Fruit fly (Drosophila melanogaster) whole organism, embryonic: Measurements from ENCODE around the gene CG43750.

Experiments used
- Atf3 ChIP-seq: fragments of 200-800 bp; sonication (Bioruptor generic); optimal IDR thresholded peaks from 3 replicates; lab custom pipeline; 2016; ENCODE audit warnings: missing biosample characterization, missing genetic modification characterization
- B-H1 ChIP-seq: fragments of 200-800 bp; sonication (Bioruptor generic); IDR thresholded peaks from 3 replicates; pipeline ENCODE4 v1.3.6; 2022; ENCODE audit warnings: missing biosample characterization, missing genetic modification characterization
- BtbVII ChIP-seq: fragments of 200-800 bp; sonication (Bioruptor generic); optimal IDR thresholded peaks from 3 replicates; lab custom pipeline; 2017; ENCODE audit warnings: missing biosample characterization, mild to moderate bottlenecking, missing genetic modification characterization
- CG11723 ChIP-seq: fragments of 200-800 bp; sonication (Bioruptor generic); optimal IDR thresholded peaks from 2 replicates; lab custom pipeline; 2017; ENCODE audit warnings: missing biosample characterization, mild to moderate bottlenecking, missing genetic modification characterization
- CG12104 ChIP-seq: fragments of 200-800 bp; sonication (Bioruptor generic); optimal IDR thresholded peaks from 3 replicates; lab custom pipeline; 2016; ENCODE audit warnings: missing biosample characterization, missing genetic modification characterization
- CG12299 ChIP-seq: fragments of 200-800 bp; sonication (Bioruptor generic); optimal IDR thresholded peaks from 2 replicates; lab custom pipeline; 2018; ENCODE audit warnings: missing biosample characterization, mild to moderate bottlenecking, missing genetic modification characterization
- CG13296 ChIP-seq: fragments of 200-800 bp; sonication (Bioruptor generic); optimal IDR thresholded peaks from 3 replicates; lab custom pipeline; 2018; ENCODE audit warnings: missing biosample characterization, mild to moderate bottlenecking, missing genetic modification characterization
- CG13624 ChIP-seq: fragments of 200-800 bp; sonication (Bioruptor generic); optimal IDR thresholded peaks from 2 replicates; lab custom pipeline; 2016; ENCODE audit warnings: missing biosample characterization, missing genetic modification characterization
- CG1603 ChIP-seq: fragments of 200-800 bp; sonication (Bioruptor generic); optimal IDR thresholded peaks from 2 replicates; lab custom pipeline; 2019; ENCODE audit warnings: missing biosample characterization, mild to moderate bottlenecking, missing genetic modification characterization, moderate library complexity
- CG17186 ChIP-seq: fragments of 200-800 bp; sonication (Bioruptor generic); optimal IDR thresholded peaks from 3 replicates; lab custom pipeline; 2017; ENCODE audit warnings: missing biosample characterization, missing genetic modification reagents, missing genetic modification characterization
- CG17568 ChIP-seq: fragments of 200-800 bp; sonication (Bioruptor generic); optimal IDR thresholded peaks from 2 replicates; lab custom pipeline; 2018; ENCODE audit warnings: missing biosample characterization, mild to moderate bottlenecking, missing genetic modification characterization, moderate library complexity
- CG1832 ChIP-seq: fragments of 200-800 bp; sonication (Bioruptor generic); optimal IDR thresholded peaks from 2 replicates; lab custom pipeline; 2017; ENCODE audit warnings: missing biosample characterization, mild to moderate bottlenecking, missing genetic modification characterization, inconsistent platforms
- CG3995 ChIP-seq: fragments of 200-800 bp; sonication (Bioruptor generic); optimal IDR thresholded peaks from 3 replicates; lab custom pipeline; 2016; ENCODE audit warnings: missing biosample characterization, missing genetic modification characterization
- CG42726 ChIP-seq: fragments of 200-800 bp; sonication (Bioruptor generic); IDR thresholded peaks from 2 replicates; pipeline ENCODE4 v1.3.6; 2022; ENCODE audit warnings: missing biosample characterization, missing genetic modification characterization; ENCODE audit not compliant: partially characterized antibody
- CG5953 ChIP-seq: fragments of 200-800 bp; sonication (Bioruptor generic); IDR thresholded peaks from 2 replicates; pipeline ENCODE4 v1.3.6; 2022; ENCODE audit warnings: missing biosample characterization, missing genetic modification characterization
- CG6813 ChIP-seq: fragments of 200-800 bp; sonication (Bioruptor generic); optimal IDR thresholded peaks from 2 replicates; lab custom pipeline; 2017; ENCODE audit warnings: missing biosample characterization, missing genetic modification characterization, mild to moderate bottlenecking, moderate library complexity, missing genetic modification reagents
- CG7928 ChIP-seq: fragments of 200-800 bp; sonication (Bioruptor generic); optimal IDR thresholded peaks from 2 replicates; lab custom pipeline; 2017; ENCODE audit warnings: missing biosample characterization, mild to moderate bottlenecking, missing genetic modification characterization
- CG9932 ChIP-seq: fragments of 200-800 bp; sonication (Bioruptor generic); IDR thresholded peaks from 2 replicates; pipeline ENCODE4 v1.3.6; 2022; ENCODE audit warnings: missing biosample characterization, missing genetic modification characterization
- Deaf1 ChIP-seq: fragments of 200-800 bp; optimal IDR thresholded peaks from 3 replicates; lab custom pipeline; 2019; ENCODE audit warnings: missing biosample characterization, mild to moderate bottlenecking, missing genetic modification characterization, moderate library complexity
- Drgx ChIP-seq: fragments of 200-800 bp; sonication (Bioruptor generic); IDR thresholded peaks from 2 replicates; pipeline ENCODE4 v1.3.6; 2022; ENCODE audit warnings: missing biosample characterization, missing genetic modification characterization
- Elba2 ChIP-seq: fragments of 200-800 bp; sonication (Bioruptor generic); optimal IDR thresholded peaks from 3 replicates; lab custom pipeline; 2016; ENCODE audit warnings: missing biosample characterization, missing genetic modification characterization
- Fer1 ChIP-seq: fragments of 200-800 bp; sonication (Bioruptor generic); optimal IDR thresholded peaks from 2 replicates; lab custom pipeline; 2017; ENCODE audit warnings: missing biosample characterization, mild to moderate bottlenecking, missing genetic modification characterization
- Hand ChIP-seq: fragments of 200-800 bp; sonication (Bioruptor generic); optimal IDR thresholded peaks from 2 replicates; lab custom pipeline; 2017; ENCODE audit warnings: mild to moderate bottlenecking, missing biosample characterization, missing genetic modification reagents, missing genetic modification characterization
- HmgD ChIP-seq: fragments of 200-800 bp; sonication (Bioruptor generic); optimal IDR thresholded peaks from 3 replicates; lab custom pipeline; 2016; ENCODE audit warnings: missing biosample characterization, missing genetic modification characterization
- MESR4 ChIP-seq: fragments of 200-800 bp; sonication (Bioruptor generic); optimal IDR thresholded peaks from 2 replicates; lab custom pipeline; 2018; ENCODE audit warnings: missing biosample characterization, mild to moderate bottlenecking, missing genetic modification characterization, moderate library complexity
- Myb ChIP-seq: fragments of 200-800 bp; sonication (Bioruptor generic); optimal IDR thresholded peaks from 2 replicates; lab custom pipeline; 2016; ENCODE audit warnings: missing biosample characterization, missing genetic modification characterization
- Oaz ChIP-seq: fragments of 200-800 bp; sonication (Bioruptor generic); IDR thresholded peaks from 2 replicates; pipeline ENCODE4 v1.3.6; 2022; ENCODE audit warnings: missing biosample characterization, missing genetic modification characterization
- Poxn ChIP-seq: fragments of 200-800 bp; sonication (Bioruptor generic); IDR thresholded peaks from 2 replicates; pipeline ENCODE4 v1.3.6; 2022; ENCODE audit warnings: missing biosample characterization, missing genetic modification characterization
- Usf ChIP-seq: fragments of 200-800 bp; sonication (Bioruptor generic); optimal IDR thresholded peaks from 2 replicates; lab custom pipeline; 2017; ENCODE audit warnings: missing genotype, missing biosample characterization, missing genetic modification characterization
- Xbp1 ChIP-seq: fragments of 200-800 bp; sonication (Bioruptor generic); optimal IDR thresholded peaks from 3 replicates; lab custom pipeline; 2016; ENCODE audit warnings: missing biosample characterization, mild to moderate bottlenecking, missing genetic modification characterization
- al ChIP-seq: fragments of 200-800 bp; sonication (Bioruptor generic); IDR thresholded peaks from 2 replicates; pipeline ENCODE4 v1.3.6; 2022; ENCODE audit warnings: missing biosample characterization, missing genetic modification characterization
- aop ChIP-seq: fragments of 200-800 bp; sonication (Bioruptor generic); IDR thresholded peaks from 2 replicates; pipeline ENCODE4 v1.3.6; 2022; ENCODE audit warnings: missing biosample characterization, missing genetic modification characterization
- ash1 ChIP-seq: fragments of 200-800 bp; sonication (Bioruptor generic); optimal IDR thresholded peaks from 2 replicates; lab custom pipeline; 2018; ENCODE audit warnings: missing biosample characterization, mild to moderate bottlenecking, missing genetic modification characterization
- az2 ChIP-seq: fragments of 200-800 bp; sonication (Bioruptor generic); optimal IDR thresholded peaks from 3 replicates; lab custom pipeline; 2016; ENCODE audit warnings: missing biosample characterization, missing genetic modification characterization
- chn ChIP-seq: fragments of 200-800 bp; sonication (Bioruptor generic); optimal IDR thresholded peaks from 2 replicates; lab custom pipeline; 2016; ENCODE audit warnings: missing biosample characterization, missing genetic modification characterization
- crol ChIP-seq: fragments of 200-800 bp; sonication (Bioruptor generic); IDR thresholded peaks from 2 replicates; pipeline ENCODE4 v1.3.6; 2022; ENCODE audit warnings: missing biosample characterization, missing genetic modification characterization
- ems ChIP-seq: fragments of 200-800 bp; sonication (Bioruptor generic); optimal IDR thresholded peaks from 3 replicates; lab custom pipeline; 2016; ENCODE audit warnings: missing biosample characterization, missing genetic modification characterization
- ewg ChIP-seq: fragments of 200-800 bp; sonication (Bioruptor generic); optimal IDR thresholded peaks from 3 replicates; lab custom pipeline; 2017; ENCODE audit warnings: mild to moderate bottlenecking, missing biosample characterization, missing genetic modification reagents, missing genetic modification characterization
- ken ChIP-seq: fragments of 200-800 bp; sonication (Bioruptor generic); IDR thresholded peaks from 3 replicates; pipeline ENCODE4 v1.3.6; 2022; ENCODE audit warnings: missing biosample characterization, missing genetic modification characterization
- klu ChIP-seq: fragments of 200-800 bp; sonication (Bioruptor generic); IDR thresholded peaks from 2 replicates; pipeline ENCODE4 v1.3.6; 2022; ENCODE audit warnings: missing biosample characterization, missing genetic modification characterization
- kni ChIP-seq: fragments of 200-800 bp; sonication (Bioruptor generic); optimal IDR thresholded peaks from 3 replicates; lab custom pipeline; 2017; ENCODE audit warnings: mild to moderate bottlenecking, missing biosample characterization, missing genetic modification reagents, missing genetic modification characterization
- org-1 ChIP-seq: fragments of 200-800 bp; sonication (Bioruptor generic); optimal IDR thresholded peaks from 2 replicates; lab custom pipeline; 2017; ENCODE audit warnings: missing biosample characterization, missing genetic modification characterization
- pnt ChIP-seq: fragments of 200-800 bp; sonication (Bioruptor generic); optimal IDR thresholded peaks from 3 replicates; lab custom pipeline; 2016; ENCODE audit warnings: missing biosample characterization, missing genetic modification characterization
- psq ChIP-seq: fragments of 200-800 bp; sonication (Bioruptor generic); optimal IDR thresholded peaks from 2 replicates; lab custom pipeline; 2017; ENCODE audit warnings: missing biosample characterization, missing genetic modification characterization
- sc ChIP-seq, 3 experiments: fragments of >200 bp in 2 of 3; fragments of 200-800 bp in 1 of 3; sonication (Bioruptor generic) in 1 of 3; optimal IDR thresholded peaks; 2 replicates in 2 of 3; 3 replicates in 1 of 3; lab custom pipeline; 2017; ENCODE audit warnings: mild to moderate bottlenecking in 1 of 3, missing biosample characterization in 1 of 3, missing genetic modification characterization in 1 of 3, missing genetic modification reagents in 1 of 3
- scrt ChIP-seq: fragments of 200-800 bp; sonication (Bioruptor generic); optimal IDR thresholded peaks from 2 replicates; lab custom pipeline; 2018; ENCODE audit warnings: missing biosample characterization, mild to moderate bottlenecking, missing genetic modification characterization, moderate library complexity
- trem ChIP-seq: fragments of 200-800 bp; optimal IDR thresholded peaks from 3 replicates; lab custom pipeline; 2019; ENCODE audit warnings: missing biosample characterization, mild to moderate bottlenecking, missing genetic modification characterization, moderate library complexity
- yki ChIP-seq: fragments of >200 bp; optimal IDR thresholded peaks from 3 replicates; lab custom pipeline; 2018
- z ChIP-seq: fragments of 200-800 bp; sonication (Bioruptor generic); IDR thresholded peaks from 3 replicates; pipeline ENCODE4 v1.3.6; 2022; ENCODE audit warnings: missing biosample characterization, missing genetic modification characterization
- zf30C ChIP-seq: fragments of 200-800 bp; sonication (Bioruptor generic); optimal IDR thresholded peaks from 3 replicates; lab custom pipeline; 2018; ENCODE audit warnings: missing biosample characterization, mild to moderate bottlenecking, missing genetic modification characterization

CG43750 gene

dm6 chr2L:2426444-2427188 lies 36.1 kb upstream of the CG43750 start (continued):
- TF ChIP-seq HmgD (GFP tag; lab: Kevin White, UChicago) = no peak
- no peak for TF ChIP-seq yki (lab: Kevin White, UChicago)
- no peak for TF ChIP-seq Poxn (GFP tag; lab: Robert Waterston, UW)
- TF ChIP-seq CG17186 (GFP tag; lab: Kevin White, UChicago) = no peak
- TF ChIP-seq chn = peak; percentile 28
- TF ChIP-seq Atf3 (GFP tag; lab: Kevin White, UChicago) = peak; percentile 38
- TF ChIP-seq CG9932 (GFP tag; lab: Robert Waterston, UW) = no peak
- TF ChIP-seq CG13624 (GFP tag; lab: Kevin White, UChicago) = peak; percentile 36
- TF ChIP-seq CG13296 (GFP tag; lab: Kevin White, UChicago) = no peak
- no peak for TF ChIP-seq zf30C (GFP tag; lab: Kevin White, UChicago)
- peak; percentile 33 for TF ChIP-seq org-1 (GFP tag; lab: Kevin White, UChicago)
- TF ChIP-seq CG3995 (GFP tag; lab: Kevin White, UChicago) = no peak
- TF ChIP-seq CG6813 (GFP tag; lab: Kevin White, UChicago) = no peak
- no peak for TF ChIP-seq scrt (GFP tag; lab: Kevin White, UChicago)
- TF ChIP-seq CG1832 = no peak
- TF ChIP-seq CG12104 (GFP tag; lab: Kevin White, UChicago) = no peak
- TF ChIP-seq Usf (GFP tag; lab: Kevin White, UChicago) = no peak
- no peak for TF ChIP-seq CG42726 (GFP tag; lab: Robert Waterston, UW)
- no peak for TF ChIP-seq ash1 (GFP tag; lab: Kevin White, UChicago)
- peak; percentile 69 for TF ChIP-seq Xbp1 (GFP tag; lab: Kevin White, UChicago)
- peak; percentile 51 for TF ChIP-seq ewg (GFP tag; lab: Kevin White, UChicago)
- TF ChIP-seq CG1603 (tag; lab: Kevin White, UChicago) = peak; percentile 80
- TF ChIP-seq ken = peak; percentile 64; the same call in 2 of the 3 replicates
- TF ChIP-seq Fer1 = peak; percentile 11
- TF ChIP-seq al (GFP tag; lab: Robert Waterston, UW) = peak; percentile 10; the same call in 1 of the 2 replicates
- TF ChIP-seq Hand (GFP tag; lab: Kevin White, UChicago) = no peak
- TF ChIP-seq trem (tag; lab: Kevin White, UChicago) = peak; percentile 30
- no peak for TF ChIP-seq CG7928 (GFP tag; lab: Kevin White, UChicago)
- TF ChIP-seq B-H1 = peak; percentile 48; the same call in 2 of the 3 replicates
- TF ChIP-seq CG5953 (GFP tag; lab: Robert Waterston, UW) = 0 out of 2 replicates have a peak, but pooled peaks have one; percentile 28
- peak; percentile 61 for TF ChIP-seq az2 (GFP tag; lab: Kevin White, UChicago)
- no peak for TF ChIP-seq klu (GFP tag; lab: Robert Waterston, UW)
- peak; percentile 22 for TF ChIP-seq Myb (GFP tag; lab: Kevin White, UChicago)
- no peak for TF ChIP-seq kni
- TF ChIP-seq CG12299 = no peak
- TF ChIP-seq BtbVII (GFP tag; lab: Kevin White, UChicago) = no peak
- no peak for TF ChIP-seq z (GFP tag; lab: Robert Waterston, UW)
- TF ChIP-seq sc (optimal IDR thresholded peaks at IDR 0.05; lab: Kevin White, UChicago) = no peak
- peak; percentile 25 for TF ChIP-seq sc (GFP tag; optimal IDR thresholded peaks at IDR 0.05; lab: Kevin White, UChicago)
- no peak for TF ChIP-seq aop
- TF ChIP-seq Drgx (GFP tag; lab: Robert Waterston, UW) = peak; percentile 90
- no peak for TF ChIP-seq Deaf1 (tag; lab: Kevin White, UChicago)
- peak; percentile 44 for TF ChIP-seq pnt
- peak; percentile 28; the same call in 1 of the 2 replicates for TF ChIP-seq Oaz (GFP tag; lab: Robert Waterston, UW)
- no peak for TF ChIP-seq psq (GFP tag; lab: Kevin White, UChicago)
- no peak for TF ChIP-seq CG17568 (GFP tag; lab: Kevin White, UChicago)
- no peak for TF ChIP-seq CG11723 (GFP tag; lab: Kevin White, UChicago)
- TF ChIP-seq Elba2 (GFP tag; lab: Kevin White, UChicago) = no peak
- peak; percentile 90 for TF ChIP-seq crol
- no peak for TF ChIP-seq MESR4 (GFP tag; lab: Kevin White, UChicago)
- TF ChIP-seq ems (GFP tag; lab: Kevin White, UChicago) = peak; percentile 32
